Worm (Caenorhabditis elegans) whole organism, L3 larva: ENCODE measurements around the gene D2096.13.

Experiments
- R02D3.7 ChIP-seq: fragments of 150-350 bp; optimal IDR thresholded peaks from 2 replicates; lab custom pipeline; 2014; ENCODE audit warnings: missing biosample characterization, missing genetic modification characterization
- aly-2 ChIP-seq: fragments of 150-350 bp; optimal IDR thresholded peaks from 2 replicates; lab custom pipeline; 2014; ENCODE audit warnings: missing biosample characterization, missing genetic modification characterization
- nfya-1 ChIP-seq: sonication (generic microtip); optimal IDR thresholded peaks from 2 replicates; lab custom pipeline; 2017; ENCODE audit warnings: missing genetic modification characterization, mild to moderate bottlenecking, missing compliant biosample characterization, antibody characterized with exemption, moderate library complexity; ENCODE audit not compliant: insufficient read depth
- nhr-76 ChIP-seq: fragments of 150-350 bp; sonication (generic microtip); optimal IDR thresholded peaks from 5 replicates; lab custom pipeline; 2014; ENCODE audit warnings: missing biosample characterization, missing genetic modification characterization

DNA sequence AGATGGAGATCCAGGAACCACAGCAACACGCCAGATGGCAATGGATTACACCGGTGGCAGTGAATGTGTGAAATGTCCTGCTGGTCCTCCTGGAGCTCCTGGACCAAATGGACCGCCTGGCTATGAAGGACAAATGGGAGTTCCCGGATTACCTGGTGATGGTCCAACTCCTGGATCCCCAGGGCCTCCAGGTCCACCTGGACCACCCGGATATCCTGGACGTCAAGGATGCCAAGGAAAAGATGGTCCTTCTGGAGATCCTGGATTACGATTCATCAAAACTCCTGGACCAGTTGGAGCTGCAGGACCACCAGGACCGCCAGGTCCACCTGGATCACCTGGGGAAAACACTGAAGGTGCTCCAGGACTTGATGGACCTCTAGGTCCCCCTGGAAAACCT is 1.1 kb downstream of the D2096.13 start:
- TF ChIP-seq R02D3.7 (tag; lab: Kevin White, UChicago): no peak
- TF ChIP-seq nhr-76: no peak
- TF ChIP-seq nfya-1: no peak
- TF ChIP-seq aly-2 (tag; lab: Kevin White, UChicago): no peak
